Worm (Caenorhabditis elegans) whole organism, L3 larva: ENCODE measurements around the gene C29F9.12.

ENCODE experiments used
- R02D3.7 ChIP-seq: fragments of 150-350 bp; optimal IDR thresholded peaks from 2 replicates; lab custom pipeline; 2014; ENCODE audit warnings: missing biosample characterization, missing genetic modification characterization
- eor-1 ChIP-seq, 2 experiments: fragments of 150-350 bp; optimal IDR thresholded peaks; 2 replicates each; lab custom pipeline; 2014 to 2018; ENCODE audit warnings: missing biosample characterization in 2 of 2, missing genetic modification characterization in 2 of 2
- nhr-23 ChIP-seq: fragments of 150-350 bp; optimal IDR thresholded peaks from 2 replicates; lab custom pipeline; 2014; ENCODE audit warnings: missing biosample characterization, missing genetic modification reagents, missing genetic modification characterization
- nhr-25 ChIP-seq: sonication (generic microtip); optimal IDR thresholded peaks from 2 replicates; lab custom pipeline; 2017; ENCODE audit warnings: missing biosample characterization, missing genetic modification characterization
- nhr-76 ChIP-seq: fragments of 150-350 bp; sonication (generic microtip); optimal IDR thresholded peaks from 5 replicates; lab custom pipeline; 2014; ENCODE audit warnings: missing biosample characterization, missing genetic modification characterization
- unc-62 ChIP-seq: fragments of 150-350 bp; sonication (generic microtip); optimal IDR thresholded peaks from 4 replicates; lab custom pipeline; 2014; ENCODE audit warnings: missing biosample characterization, missing genetic modification reagents, missing genetic modification characterization

DNA sequence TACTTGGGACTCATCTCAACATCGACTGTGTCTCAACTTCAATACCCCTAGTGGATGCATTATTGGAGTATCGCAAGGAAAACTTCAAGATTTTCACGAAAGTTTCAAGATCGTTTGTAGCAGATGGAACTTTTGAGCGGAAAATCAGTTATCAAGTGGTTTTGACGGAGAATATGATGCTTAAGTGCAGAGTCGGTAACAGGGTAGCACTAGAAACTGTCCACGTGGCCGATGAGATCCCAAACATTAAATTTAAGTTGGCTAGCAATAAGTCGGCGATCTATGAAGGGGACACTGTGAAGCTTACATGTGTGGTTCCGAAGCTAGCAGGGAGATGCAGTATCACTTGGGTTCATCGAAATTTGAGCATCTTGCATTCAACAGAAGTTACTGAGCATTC lies 37.3 kb upstream of the C29F9.12 start:
- no peak for TF ChIP-seq nhr-23 (tag; lab: Kevin White, UChicago)
- no peak for TF ChIP-seq unc-62 (GFP tag; lab: Kevin White, UChicago)
- no peak for TF ChIP-seq R02D3.7 (tag; lab: Kevin White, UChicago)
- TF ChIP-seq nhr-25 (tag; lab: Kevin White, UChicago), result no peak
- no peak for TF ChIP-seq eor-1 (tag; optimal IDR thresholded peaks at IDR 0.05; lab: Kevin White, UChicago)
- TF ChIP-seq nhr-76 (tag; lab: Kevin White, UChicago), result no peak
